Worm (Caenorhabditis elegans): ENCODE results near the gene ZK6.8.

DNA sequence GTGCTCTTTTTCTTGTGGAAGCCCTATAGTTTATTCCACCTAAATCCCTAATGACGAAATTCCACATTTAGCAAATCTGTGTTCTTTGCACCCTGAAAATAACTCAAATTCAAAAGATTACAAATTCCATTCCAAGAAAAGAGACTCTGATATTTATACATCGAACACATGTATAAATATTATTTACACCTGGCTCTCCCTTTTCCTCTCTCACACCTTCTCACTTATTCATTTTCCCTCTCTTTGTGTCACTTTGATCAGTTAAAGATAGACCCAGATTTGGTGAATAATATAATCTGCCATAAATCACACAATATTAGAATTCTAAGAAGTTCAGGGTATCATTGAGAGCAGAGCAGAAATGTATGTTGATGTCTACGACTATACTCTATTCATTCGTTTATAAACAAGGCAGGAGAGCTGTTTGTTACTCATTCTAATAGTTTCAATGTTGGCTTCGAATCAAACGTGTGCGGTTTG lies 10.5 kb downstream of the ZK6.8 start, which contains the start of gene nhr-254:
- no peak for TF ChIP-seq aha-1 (tag; optimal IDR thresholded peaks at IDR 0.05)
- TF ChIP-seq aly-2 (tag; optimal IDR thresholded peaks at IDR 0.05): no peak
- TF ChIP-seq unc-130 (tag; optimal IDR thresholded peaks at IDR 0.05): no peak
- TF ChIP-seq snpc-4 (tag; optimal IDR thresholded peaks at IDR 0.05): no peak
- TF ChIP-seq tbx-2 (tag; optimal IDR thresholded peaks at IDR 0.05): no peak
- TF ChIP-seq sup-37 (GFP tag; optimal IDR thresholded peaks at IDR 0.05): no peak
- TF ChIP-seq nhr-28 (tag; optimal IDR thresholded peaks at IDR 0.05): no peak
- TF ChIP-seq nhr-76 (tag; optimal IDR thresholded peaks at IDR 0.05): no peak
- TF ChIP-seq Y116A8C.19 (tag; optimal IDR thresholded peaks at IDR 0.05; ENCODE audit: borderline replicate concordance): no peak
- no peak for TF ChIP-seq sox-4 (tag; optimal IDR thresholded peaks at IDR 0.05)
- no peak for TF ChIP-seq zag-1 (tag; optimal IDR thresholded peaks at IDR 0.05)
- no peak for TF ChIP-seq lsy-2 (tag; optimal IDR thresholded peaks at IDR 0.05)
